Fruit fly (Drosophila melanogaster): Measurements from ENCODE around the gene CecA1.

- TF ChIP-seq insv (optimal IDR thresholded peaks at IDR 0.05) (no peak), Myc (optimal IDR thresholded peaks at IDR 0.05) (no peak)
Observed at dm6 chr3R:30191047-30191446, 19.6 kb upstream of the CecA1 start, which contains the start of gene CG9747.
